Fruit fly (Drosophila melanogaster): ENCODE data around the gene Sgs8.

Gene Sgs8

DNA sequence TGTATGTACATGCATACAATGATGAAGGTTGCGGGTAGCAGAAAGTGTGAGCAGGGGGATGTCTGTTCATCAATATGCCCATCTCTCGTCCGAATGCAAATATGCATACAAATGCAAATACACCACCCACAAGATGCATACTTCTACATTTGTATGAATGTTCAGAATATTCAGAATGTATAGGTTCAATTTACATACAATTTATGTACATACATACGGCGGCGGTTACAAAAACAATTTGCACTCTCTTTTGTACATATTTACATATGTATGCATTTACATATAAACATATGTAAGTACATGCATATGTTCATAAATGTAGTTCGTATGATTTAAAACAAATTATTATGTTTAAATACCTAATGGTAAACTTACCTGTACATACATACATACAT lies 17.3 kb downstream of the Sgs8 start:
- TF ChIP-seq kay (GFP tag; ENCODE audit: borderline replicate concordance) (peak; percentile 70), pad (GFP tag; optimal IDR thresholded peaks at IDR 0.05) (no peak)

DNA sequence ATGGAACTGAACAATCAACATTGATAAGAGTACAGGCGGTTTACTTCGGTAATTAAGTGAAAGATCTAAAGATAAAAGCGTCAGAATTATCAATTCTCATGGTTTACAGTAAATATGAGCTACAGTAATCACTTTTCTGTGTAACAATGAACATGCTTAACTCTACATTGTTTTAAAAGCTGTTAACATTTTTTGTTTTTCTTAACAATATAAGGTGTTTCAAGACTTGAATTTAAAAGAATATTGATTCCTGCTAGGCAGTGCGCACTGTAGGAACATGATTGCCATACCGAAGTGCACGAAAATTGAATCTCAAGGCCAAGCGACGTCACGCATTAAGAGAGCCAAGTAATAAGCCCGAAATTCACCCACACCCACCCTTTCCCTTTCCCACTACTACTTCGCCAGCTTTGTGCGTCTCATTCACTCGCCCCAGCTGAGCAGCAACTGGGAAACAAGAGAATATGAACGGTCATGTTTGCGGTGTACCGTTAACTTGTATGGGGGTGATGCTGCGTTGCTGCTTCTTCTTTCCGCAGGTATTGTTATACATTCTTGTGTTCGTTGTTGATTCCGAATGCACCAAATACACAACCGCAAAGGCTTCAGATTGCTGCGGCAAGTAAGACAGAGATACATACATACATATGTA lies 17.8 kb downstream of the Sgs8 start:
- TF ChIP-seq cic (GFP tag; optimal IDR thresholded peaks at IDR 0.05) = no peak
- no peak for TF ChIP-seq CG1620 (GFP tag; optimal IDR thresholded peaks at IDR 0.05)
- no peak for TF ChIP-seq toe (GFP tag; optimal IDR thresholded peaks at IDR 0.05)
- TF ChIP-seq CG14711 (tag; optimal IDR thresholded peaks at IDR 0.05) = peak; percentile 62
- TF ChIP-seq CG7045 (GFP tag; optimal IDR thresholded peaks at IDR 0.05) = peak; percentile 36
- peak; percentile 91 for TF ChIP-seq ovo (GFP tag; optimal IDR thresholded peaks at IDR 0.05)
- TF ChIP-seq CG33017 (tag; optimal IDR thresholded peaks at IDR 0.05) = peak; percentile 7
- no peak for TF ChIP-seq CG11617 (GFP tag; optimal IDR thresholded peaks at IDR 0.05)
- TF ChIP-seq Crg-1 (GFP tag; optimal IDR thresholded peaks at IDR 0.05) = no peak
- TF ChIP-seq CG7101 (tag; optimal IDR thresholded peaks at IDR 0.05) = peak; percentile 51
- TF ChIP-seq kay (GFP tag; ENCODE audit: borderline replicate concordance) = no peak
- peak; percentile 96 for TF ChIP-seq pad (GFP tag; optimal IDR thresholded peaks at IDR 0.05)
- TF ChIP-seq Hr96 (GFP tag; optimal IDR thresholded peaks at IDR 0.05) = peak; percentile 28
- no peak for TF ChIP-seq cnc (optimal IDR thresholded peaks at IDR 0.05)
- no peak for TF ChIP-seq Mnt (GFP tag; optimal IDR thresholded peaks at IDR 0.05)
- TF ChIP-seq CG12768 (GFP tag; optimal IDR thresholded peaks at IDR 0.05) = no peak
- peak; percentile 85 for TF ChIP-seq bab1 (GFP tag; optimal IDR thresholded peaks at IDR 0.05)
- no peak for TF ChIP-seq CG5204 (GFP tag; optimal IDR thresholded peaks at IDR 0.05)

- TF ChIP-seq Mnt (GFP tag; optimal IDR thresholded peaks at IDR 0.05) (no peak), kay (GFP tag; ENCODE audit: borderline replicate concordance) (peak; percentile 70)
Observed at dm6 chr3L:11490539-11490938, 18.7 kb downstream of the Sgs8 start.

DNA sequence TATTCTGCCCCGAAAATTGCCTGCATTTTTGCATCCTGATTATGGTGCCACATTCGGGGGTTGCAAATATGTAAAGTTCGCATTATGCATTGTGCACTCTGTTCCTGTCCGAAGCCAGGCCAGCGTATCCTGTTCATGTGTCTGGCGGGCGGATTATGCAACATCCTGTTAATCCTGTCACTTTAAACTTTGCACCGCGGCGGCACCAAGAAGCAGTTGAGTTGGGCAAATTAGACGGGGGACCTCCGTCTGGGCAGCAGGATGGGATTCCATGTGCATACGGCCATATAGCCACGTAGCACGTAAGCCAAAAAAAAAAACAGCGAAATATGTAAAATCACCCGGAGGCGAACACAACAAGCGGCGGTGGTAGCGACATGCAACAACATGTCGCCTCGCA lies 19.7 kb downstream of the Sgs8 start:
- TF ChIP-seq cic (GFP tag; optimal IDR thresholded peaks at IDR 0.05) (no peak), CG7101 (tag; optimal IDR thresholded peaks at IDR 0.05) (no peak), CG12768 (GFP tag; optimal IDR thresholded peaks at IDR 0.05) (no peak), CG1620 (GFP tag; optimal IDR thresholded peaks at IDR 0.05) (no peak), CG14711 (tag; optimal IDR thresholded peaks at IDR 0.05) (no peak), kay (GFP tag; ENCODE audit: borderline replicate concordance) (no peak), CG11617 (GFP tag; optimal IDR thresholded peaks at IDR 0.05) (no peak), tj (GFP tag; optimal IDR thresholded peaks at IDR 0.05) (no peak)

DNA sequence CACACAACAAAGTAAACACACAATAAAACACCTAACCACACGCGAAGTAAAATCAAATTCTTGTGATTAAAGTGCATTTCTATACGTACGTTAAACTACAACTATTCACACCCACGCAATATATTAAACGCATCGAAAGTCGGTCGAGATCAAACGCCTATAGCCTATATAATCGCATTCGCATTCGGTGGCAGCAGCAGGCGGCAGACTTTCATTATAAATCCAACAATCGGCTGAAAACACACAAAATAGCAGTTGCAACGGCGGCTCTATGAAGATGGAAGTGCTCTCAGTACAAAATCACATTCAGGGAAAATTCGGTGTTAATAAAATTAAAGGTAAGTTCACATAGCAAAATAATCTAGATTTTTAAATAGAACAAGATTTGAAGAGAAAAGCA lies 20.9 kb downstream of the Sgs8 start:
- TF ChIP-seq CG12768 (GFP tag; optimal IDR thresholded peaks at IDR 0.05) = no peak
- no peak for TF ChIP-seq ovo (GFP tag; optimal IDR thresholded peaks at IDR 0.05)
- no peak for TF ChIP-seq CG11617 (GFP tag; optimal IDR thresholded peaks at IDR 0.05)
- no peak for TF ChIP-seq toe (GFP tag; optimal IDR thresholded peaks at IDR 0.05)
- no peak for TF ChIP-seq cnc (optimal IDR thresholded peaks at IDR 0.05)
- TF ChIP-seq cic (GFP tag; optimal IDR thresholded peaks at IDR 0.05) = no peak
- no peak for TF ChIP-seq pad (GFP tag; optimal IDR thresholded peaks at IDR 0.05)
- no peak for TF ChIP-seq CG33017 (tag; optimal IDR thresholded peaks at IDR 0.05)
- no peak for TF ChIP-seq CG7101 (tag; optimal IDR thresholded peaks at IDR 0.05)

DNA sequence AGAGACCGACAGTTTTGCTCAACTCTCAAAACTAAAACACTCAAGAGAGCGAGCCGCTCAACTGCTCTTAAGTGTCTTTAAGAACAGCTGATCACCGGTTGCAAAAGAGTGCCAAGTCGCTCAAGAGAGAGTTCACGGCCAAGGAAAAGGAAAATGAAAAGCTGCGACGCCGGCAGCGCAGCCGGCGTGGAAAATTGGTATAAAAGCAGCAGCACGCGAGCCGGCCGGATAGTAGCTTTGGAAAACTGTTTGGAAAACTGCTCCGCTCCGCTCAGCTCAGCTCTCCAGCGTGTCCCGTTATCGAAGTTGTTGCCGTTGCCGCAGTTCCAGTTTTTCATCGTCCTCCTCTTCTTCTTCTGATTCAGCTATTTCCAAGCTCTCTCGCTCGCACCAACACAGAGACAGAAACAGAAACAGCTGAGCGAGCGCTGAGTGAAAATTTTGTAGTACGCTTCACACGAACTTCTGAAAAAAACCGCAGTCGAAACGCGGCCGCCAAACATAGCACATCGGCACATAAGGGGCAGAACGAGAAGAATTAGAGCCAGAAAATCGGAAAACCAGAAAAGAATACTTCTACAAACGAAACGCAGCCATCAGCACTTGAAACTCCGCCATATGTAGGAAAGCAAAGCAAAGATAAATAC lies 21.7 kb downstream of the Sgs8 start, which contains the start of gene chrb:
Gene chrb (plus strand): TSS at position 224 of the 647 bp plus-strand sequence.
- TF ChIP-seq Crg-1 (GFP tag; optimal IDR thresholded peaks at IDR 0.05) = peak; percentile 4
- no peak for TF ChIP-seq Hr96 (GFP tag; optimal IDR thresholded peaks at IDR 0.05)
- peak; percentile 56 for TF ChIP-seq CG11617 (GFP tag; optimal IDR thresholded peaks at IDR 0.05)
- TF ChIP-seq cic (GFP tag; optimal IDR thresholded peaks at IDR 0.05) = peak; percentile 60
- TF ChIP-seq ovo (GFP tag; optimal IDR thresholded peaks at IDR 0.05) = peak; percentile 32
- peak; percentile 27 for TF ChIP-seq CG12768 (GFP tag; optimal IDR thresholded peaks at IDR 0.05)
- no peak for TF ChIP-seq cnc (optimal IDR thresholded peaks at IDR 0.05)
- TF ChIP-seq Mnt (GFP tag; optimal IDR thresholded peaks at IDR 0.05) = peak; percentile 59
- TF ChIP-seq kay (GFP tag; ENCODE audit: borderline replicate concordance) = no peak
- no peak for TF ChIP-seq Clk (GFP tag; optimal IDR thresholded peaks at IDR 0.05)
- TF ChIP-seq CG1620 (GFP tag; optimal IDR thresholded peaks at IDR 0.05) = peak; percentile 18
- TF ChIP-seq bab1 (GFP tag; optimal IDR thresholded peaks at IDR 0.05) = peak; percentile 74
- peak; percentile 42 for TF ChIP-seq CG33017 (tag; optimal IDR thresholded peaks at IDR 0.05)
- peak; percentile 74 for TF ChIP-seq pad (GFP tag; optimal IDR thresholded peaks at IDR 0.05)
- no peak for TF ChIP-seq CG5204 (GFP tag; optimal IDR thresholded peaks at IDR 0.05)
- peak; percentile 83 for TF ChIP-seq tj (GFP tag; optimal IDR thresholded peaks at IDR 0.05)
- no peak for TF ChIP-seq toe (GFP tag; optimal IDR thresholded peaks at IDR 0.05)
- peak; percentile 50 for TF ChIP-seq CG7101 (tag; optimal IDR thresholded peaks at IDR 0.05)
- TF ChIP-seq CG7045 (GFP tag; optimal IDR thresholded peaks at IDR 0.05) = no peak
- peak; percentile 31 for TF ChIP-seq CG14711 (tag; optimal IDR thresholded peaks at IDR 0.05)
